Worm (Caenorhabditis elegans) whole organism, late embryonic: Measurements from ENCODE around the gene unc-98.

Experiments
- C08G9.2 ChIP-seq: sonication (generic microtip); optimal IDR thresholded peaks from 2 replicates; lab custom pipeline; 2016; ENCODE audit warnings: mild to moderate bottlenecking, missing genetic modification characterization, moderate library complexity, missing compliant biosample characterization
- C38D4.7 ChIP-seq: fragments of 200-800 bp; sonication (Bioruptor generic); optimal IDR thresholded peaks from 2 replicates; lab custom pipeline; 2018; ENCODE audit warnings: mild to moderate bottlenecking, missing genetic modification characterization, moderate library complexity, missing compliant biosample characterization
- F13H6.1 ChIP-seq: sonication (generic microtip); optimal IDR thresholded peaks from 2 replicates; lab custom pipeline; 2016; ENCODE audit warnings: missing genetic modification characterization, missing compliant biosample characterization
- T23F11.4 ChIP-seq: fragments of 200-800 bp; sonication (Bioruptor generic); optimal IDR thresholded peaks from 2 replicates; lab custom pipeline; 2018; ENCODE audit warnings: mild to moderate bottlenecking, missing genetic modification characterization, missing compliant biosample characterization
- ahr-1 ChIP-seq: sonication (generic microtip); optimal IDR thresholded peaks from 2 replicates; lab custom pipeline; 2016; ENCODE audit warnings: missing genetic modification characterization, missing compliant biosample characterization
- ama-1 ChIP-seq: fragments of 150-350 bp; optimal IDR thresholded peaks from 2 replicates; lab custom pipeline; 2014
- ceh-22 ChIP-seq: sonication (generic microtip); optimal IDR thresholded peaks from 2 replicates; lab custom pipeline; 2017; ENCODE audit warnings: missing biosample characterization, missing genetic modification characterization
- ceh-24 ChIP-seq: sonication (generic microtip); optimal IDR thresholded peaks from 2 replicates; lab custom pipeline; 2016; ENCODE audit warnings: mild to moderate bottlenecking, missing genetic modification characterization, missing compliant biosample characterization
- ceh-31 ChIP-seq: sonication (generic microtip); optimal IDR thresholded peaks from 2 replicates; lab custom pipeline; 2016; ENCODE audit warnings: missing genetic modification characterization, missing compliant biosample characterization
- ceh-34 ChIP-seq: sonication (generic microtip); optimal IDR thresholded peaks from 2 replicates; lab custom pipeline; 2016; ENCODE audit warnings: mild to moderate bottlenecking, missing genetic modification characterization, missing compliant biosample characterization
- ceh-45 ChIP-seq: fragments of 200-800 bp; sonication (Bioruptor generic); IDR thresholded peaks from 2 replicates; pipeline ENCODE4 v1.3.6; 2022; ENCODE audit warnings: missing genetic modification reagents, missing genetic modification characterization, missing compliant biosample characterization
- che-1 ChIP-seq: sonication (generic microtip); optimal IDR thresholded peaks from 2 replicates; lab custom pipeline; 2016; ENCODE audit warnings: mild to moderate bottlenecking, missing genetic modification characterization, missing compliant biosample characterization
- dmd-4 ChIP-seq: sonication (generic microtip); optimal IDR thresholded peaks from 2 replicates; lab custom pipeline; 2016; ENCODE audit warnings: borderline replicate concordance, missing genetic modification characterization, missing compliant biosample characterization
- elt-2 ChIP-seq: sonication (generic microtip); optimal IDR thresholded peaks from 2 replicates; lab custom pipeline; 2016; ENCODE audit warnings: missing genetic modification reagents, missing genetic modification characterization, missing compliant biosample characterization
- fax-1 ChIP-seq: sonication (generic microtip); optimal IDR thresholded peaks from 2 replicates; lab custom pipeline; 2016; ENCODE audit warnings: missing genotype, missing genetic modification characterization, missing compliant biosample characterization
- fkh-10 ChIP-seq: fragments of 150-350 bp; optimal IDR thresholded peaks from 2 replicates; lab custom pipeline; 2014; ENCODE audit warnings: missing biosample characterization, missing genetic modification reagents, missing genetic modification characterization
- fkh-6 ChIP-seq: sonication (generic microtip); optimal IDR thresholded peaks from 2 replicates; lab custom pipeline; 2016; ENCODE audit warnings: missing genetic modification characterization, missing compliant biosample characterization
- gmeb-2 ChIP-seq: sonication (generic microtip); optimal IDR thresholded peaks from 2 replicates; lab custom pipeline; 2016; ENCODE audit warnings: missing genetic modification characterization, inconsistent platforms, missing compliant biosample characterization
- hlh-30 ChIP-seq: sonication (generic microtip); optimal IDR thresholded peaks from 2 replicates; lab custom pipeline; 2017; ENCODE audit warnings: antibody characterized with exemption, missing genetic modification characterization, missing compliant biosample characterization; ENCODE audit not compliant: insufficient read depth
- hlh-6 ChIP-seq: sonication (generic microtip); optimal IDR thresholded peaks from 2 replicates; lab custom pipeline; 2016; ENCODE audit warnings: missing genotype, missing genetic modification characterization, missing compliant biosample characterization
- hlh-8 ChIP-seq: sonication (generic microtip); optimal IDR thresholded peaks from 2 replicates; lab custom pipeline; 2016; ENCODE audit warnings: missing genotype, missing genetic modification characterization, missing compliant biosample characterization
- lim-6 ChIP-seq: sonication (generic microtip); optimal IDR thresholded peaks from 2 replicates; lab custom pipeline; 2016; ENCODE audit warnings: missing genetic modification characterization, missing compliant biosample characterization
- lin-11 ChIP-seq: fragments of 200-800 bp; sonication (Bioruptor generic); optimal IDR thresholded peaks from 2 replicates; lab custom pipeline; 2018; ENCODE audit warnings: mild to moderate bottlenecking, missing genetic modification characterization, missing compliant biosample characterization
- madf-2 ChIP-seq: sonication (generic microtip); optimal IDR thresholded peaks from 2 replicates; lab custom pipeline; 2017; ENCODE audit warnings: missing genetic modification characterization, missing compliant biosample characterization
- mec-3 ChIP-seq: sonication (generic microtip); optimal IDR thresholded peaks from 2 replicates; lab custom pipeline; 2016; ENCODE audit warnings: borderline replicate concordance, missing genetic modification characterization, missing compliant biosample characterization
- nhr-232 ChIP-seq: sonication (generic microtip); optimal IDR thresholded peaks from 2 replicates; lab custom pipeline; 2016; ENCODE audit warnings: missing genetic modification characterization, missing compliant biosample characterization
- pag-3 ChIP-seq: sonication (generic microtip); optimal IDR thresholded peaks from 2 replicates; lab custom pipeline; 2016; ENCODE audit warnings: missing compliant biosample characterization, missing genetic modification characterization, borderline replicate concordance
- pqm-1 ChIP-seq: sonication (generic microtip); optimal IDR thresholded peaks from 2 replicates; lab custom pipeline; 2016; ENCODE audit warnings: missing genetic modification characterization, missing compliant biosample characterization
- ref-2 ChIP-seq: sonication (generic microtip); optimal IDR thresholded peaks from 2 replicates; lab custom pipeline; 2016; ENCODE audit warnings: missing genetic modification characterization, missing compliant biosample characterization
- rnt-1 ChIP-seq: sonication (generic microtip); optimal IDR thresholded peaks from 2 replicates; lab custom pipeline; 2016; ENCODE audit warnings: missing genetic modification characterization, missing compliant biosample characterization
- sdc-2 ChIP-seq: sonication (generic microtip); optimal IDR thresholded peaks from 2 replicates; lab custom pipeline; 2016; ENCODE audit warnings: missing genotype, missing genetic modification characterization, missing compliant biosample characterization
- sox-2 ChIP-seq: fragments of 200-800 bp; sonication (Bioruptor generic); IDR thresholded peaks from 2 replicates; pipeline ENCODE4 v1.3.6; 2022; ENCODE audit warnings: missing genetic modification reagents, missing genetic modification characterization, missing compliant biosample characterization
- syd-9 ChIP-seq: sonication (generic microtip); optimal IDR thresholded peaks from 2 replicates; lab custom pipeline; 2016; ENCODE audit warnings: mild to moderate bottlenecking, missing genetic modification characterization, moderate library complexity, missing compliant biosample characterization
- tbx-2 ChIP-seq: sonication (generic microtip); optimal IDR thresholded peaks from 2 replicates; lab custom pipeline; 2016; ENCODE audit warnings: missing genetic modification characterization, missing compliant biosample characterization
- tbx-7 ChIP-seq: sonication (generic microtip); optimal IDR thresholded peaks from 2 replicates; lab custom pipeline; 2016; ENCODE audit warnings: missing genotype, missing genetic modification characterization, missing compliant biosample characterization
- ttx-3 ChIP-seq: sonication (generic microtip); optimal IDR thresholded peaks from 2 replicates; lab custom pipeline; 2016; ENCODE audit warnings: missing genetic modification reagents, missing genetic modification characterization, missing compliant biosample characterization
- unc-55 ChIP-seq: sonication (generic microtip); optimal IDR thresholded peaks from 2 replicates; lab custom pipeline; 2017; ENCODE audit warnings: missing biosample characterization, missing genetic modification reagents, missing genetic modification characterization
- ztf-16 ChIP-seq: sonication (generic microtip); optimal IDR thresholded peaks from 2 replicates; lab custom pipeline; 2017; ENCODE audit warnings: missing genetic modification characterization, missing compliant biosample characterization

The unc-98 gene

ce11 chrX:7562625-7563024 is 10.8 kb downstream of the unc-98 start, which contains the start of gene sto-1:
TSS of gene sto-1 (plus strand) at chrX:7562824.
- TF ChIP-seq dmd-4 (tag; lab: Kevin White, UChicago), result no peak
- TF ChIP-seq mec-3 (tag; lab: Kevin White, UChicago), result no peak
- TF ChIP-seq lin-11, result no peak
- no peak for TF ChIP-seq F13H6.1
- TF ChIP-seq che-1 (tag; lab: Kevin White, UChicago), result no peak
- TF ChIP-seq sox-2 (GFP tag; lab: Robert Waterston, UW), result no peak
- no peak for TF ChIP-seq tbx-7 (tag; lab: Kevin White, UChicago)
- TF ChIP-seq ceh-22 (tag; lab: Kevin White, UChicago), result no peak
- TF ChIP-seq T23F11.4 (GFP tag; lab: Kevin White, UChicago), result no peak
- no peak for TF ChIP-seq fax-1 (tag; lab: Kevin White, UChicago)
- peak; percentile 37 for TF ChIP-seq fkh-6 (tag; lab: Kevin White, UChicago)
- peak; percentile 59 for TF ChIP-seq hlh-6 (tag; lab: Kevin White, UChicago)
- no peak for TF ChIP-seq fkh-10 (GFP tag; lab: Kevin White, UChicago)
- no peak for TF ChIP-seq sdc-2
- no peak for TF ChIP-seq hlh-30
- TF ChIP-seq nhr-232 (tag; lab: Kevin White, UChicago), result peak; percentile 5
- TF ChIP-seq ref-2 (tag; lab: Kevin White, UChicago), result peak; percentile 38
- TF ChIP-seq ama-1 (lab: Kevin White, UChicago), result no peak
- TF ChIP-seq C08G9.2 (tag; lab: Kevin White, UChicago), result peak; percentile 46
- TF ChIP-seq tbx-2 (tag; lab: Kevin White, UChicago), result peak; percentile 12
- no peak for TF ChIP-seq hlh-8 (tag; lab: Kevin White, UChicago)
- TF ChIP-seq rnt-1, result no peak
- TF ChIP-seq ceh-24 (tag; lab: Kevin White, UChicago), result no peak
- TF ChIP-seq ceh-31 (tag; lab: Kevin White, UChicago), result peak; percentile 4
- no peak for TF ChIP-seq ztf-16 (tag; lab: Kevin White, UChicago)
- TF ChIP-seq syd-9 (tag; lab: Kevin White, UChicago), result no peak
- TF ChIP-seq pag-3 (tag; lab: Kevin White, UChicago), result no peak
- no peak for TF ChIP-seq gmeb-2 (tag; lab: Kevin White, UChicago)
- no peak for TF ChIP-seq lim-6

ce11 chrX:7561972-7562371 is 11.4 kb downstream of the unc-98 start:
- TF ChIP-seq ahr-1 (no peak), madf-2 (tag; lab: Kevin White, UChicago) (no peak), ama-1 (lab: Kevin White, UChicago) (no peak), unc-55 (GFP tag; lab: Kevin White, UChicago) (no peak), pqm-1 (tag; lab: Kevin White, UChicago) (no peak), ceh-45 (no peak), pag-3 (tag; lab: Kevin White, UChicago) (no peak), ttx-3 (no peak)

ce11 chrX:7558928-7559455 is 14.4 kb downstream of the unc-98 start, which contains the start of the genes PDB1.1 and F08C6.5:
TSS of gene PDB1.1 (minus strand) at chrX:7559085.
TSS of gene F08C6.5 (plus strand) at chrX:7559405.
- TF ChIP-seq C38D4.7 (GFP tag; lab: Kevin White, UChicago), result no peak
- peak; percentile 33 for TF ChIP-seq elt-2

ce11 chrX:7554326-7554725 is 19.1 kb downstream of the unc-98 start, which contains the start of gene F46C8.8:
TSS of gene F46C8.8 (minus strand) at chrX:7554426.
- TF ChIP-seq sdc-2 (no peak), elt-2 (no peak), pag-3 (tag; lab: Kevin White, UChicago) (no peak), rnt-1 (no peak), ceh-22 (tag; lab: Kevin White, UChicago) (no peak), ceh-34 (tag; lab: Kevin White, UChicago) (no peak)
- TF ChIP-seq, all 69 proteins: peak for 0
